Fruit fly (Drosophila melanogaster) whole organism, embryonic: ENCODE data around the gene CG6927.

Experiments
- Bdp1 ChIP-seq: fragments of 200-800 bp; sonication (Bioruptor generic); optimal IDR thresholded peaks from 3 replicates; lab custom pipeline; 2016; ENCODE audit warnings: missing biosample characterization, missing genetic modification characterization
- Bteb2 ChIP-seq: fragments of 200-800 bp; sonication (Bioruptor generic); optimal IDR thresholded peaks from 2 replicates; lab custom pipeline; 2016; ENCODE audit warnings: missing biosample characterization, missing genetic modification characterization
- CG10209 ChIP-seq: fragments of 200-800 bp; sonication (Bioruptor generic); optimal IDR thresholded peaks from 3 replicates; lab custom pipeline; 2017; ENCODE audit warnings: missing biosample characterization, mild to moderate bottlenecking, missing genetic modification characterization, missing genetic modification reagents
- CG10431 ChIP-seq: fragments of 200-800 bp; sonication (Bioruptor generic); optimal IDR thresholded peaks from 3 replicates; lab custom pipeline; 2018; ENCODE audit warnings: missing biosample characterization, mild to moderate bottlenecking, missing genetic modification characterization
- CG10462 ChIP-seq: fragments of 200-800 bp; sonication (Bioruptor generic); optimal IDR thresholded peaks from 2 replicates; lab custom pipeline; 2016; ENCODE audit warnings: missing biosample characterization, missing genetic modification characterization
- CG11723 ChIP-seq: fragments of 200-800 bp; sonication (Bioruptor generic); optimal IDR thresholded peaks from 2 replicates; lab custom pipeline; 2017; ENCODE audit warnings: missing biosample characterization, mild to moderate bottlenecking, missing genetic modification characterization
- CG1233 ChIP-seq: fragments of 200-800 bp; sonication (Bioruptor generic); optimal IDR thresholded peaks from 4 replicates; lab custom pipeline; 2018; ENCODE audit warnings: missing biosample characterization, mild to moderate bottlenecking, missing genetic modification characterization
- CG12391 ChIP-seq: fragments of 200-800 bp; sonication (Bioruptor generic); optimal IDR thresholded peaks from 3 replicates; lab custom pipeline; 2018; ENCODE audit warnings: missing biosample characterization, mild to moderate bottlenecking, missing genetic modification characterization, moderate library complexity
- CG14667 ChIP-seq: fragments of 200-800 bp; sonication (Bioruptor generic); IDR thresholded peaks from 2 replicates; pipeline ENCODE4 v1.3.6; 2022; ENCODE audit warnings: missing biosample characterization, missing genetic modification characterization
- CG15011 ChIP-seq: fragments of 200-800 bp; sonication (Bioruptor generic); optimal IDR thresholded peaks from 3 replicates; lab custom pipeline; 2018; ENCODE audit warnings: missing biosample characterization, mild to moderate bottlenecking, missing genetic modification characterization
- CG15269 ChIP-seq: fragments of 200-800 bp; sonication (Bioruptor generic); optimal IDR thresholded peaks from 2 replicates; lab custom pipeline; 2018; ENCODE audit warnings: missing biosample characterization, mild to moderate bottlenecking, missing genetic modification characterization, moderate library complexity
- CG17361 ChIP-seq: fragments of 200-800 bp; sonication (Bioruptor generic); IDR thresholded peaks from 3 replicates; pipeline ENCODE4 v1.3.6; 2022; ENCODE audit warnings: missing biosample characterization, missing genetic modification characterization
- CG32767 ChIP-seq: fragments of 200-800 bp; sonication (Bioruptor generic); IDR thresholded peaks from 2 replicates; pipeline ENCODE4 v1.3.6; 2022; ENCODE audit warnings: missing biosample characterization, missing genetic modification characterization
- CG34224 ChIP-seq: fragments of 200-800 bp; sonication (Bioruptor generic); IDR thresholded peaks from 3 replicates; pipeline ENCODE4 v1.3.6; 2022; ENCODE audit warnings: missing biosample characterization, missing genetic modification characterization; ENCODE audit not compliant: partially characterized antibody
- CG6654 ChIP-seq: fragments of 200-800 bp; sonication (Bioruptor generic); optimal IDR thresholded peaks from 2 replicates; lab custom pipeline; 2017; ENCODE audit warnings: missing biosample characterization, mild to moderate bottlenecking, missing genetic modification characterization
- CG7372 ChIP-seq: fragments of 200-800 bp; sonication (Bioruptor generic); IDR thresholded peaks from 2 replicates; pipeline ENCODE4 v1.3.6; 2022; ENCODE audit warnings: missing biosample characterization, missing genetic modification characterization
- CG9437 ChIP-seq: fragments of 200-800 bp; sonication (Bioruptor generic); optimal IDR thresholded peaks from 2 replicates; lab custom pipeline; 2018; ENCODE audit warnings: missing biosample characterization, mild to moderate bottlenecking, missing genetic modification characterization
- CG9817 ChIP-seq: fragments of 200-800 bp; sonication (Bioruptor generic); optimal IDR thresholded peaks from 2 replicates; lab custom pipeline; 2018; ENCODE audit warnings: missing biosample characterization, mild to moderate bottlenecking, missing genetic modification characterization, moderate library complexity
- Dad ChIP-seq: fragments of 200-800 bp; sonication (Bioruptor generic); optimal IDR thresholded peaks from 3 replicates; lab custom pipeline; 2016; ENCODE audit warnings: missing biosample characterization, missing genetic modification characterization
- Hr51 ChIP-seq, 2 experiments: fragments of 200-800 bp; sonication (Bioruptor generic); optimal IDR thresholded peaks; 2 replicates in 1 of 2; 3 replicates in 1 of 2; lab custom pipeline; 2016 to 2018; ENCODE audit warnings: missing biosample characterization in 2 of 2, missing genetic modification characterization in 2 of 2, mild to moderate bottlenecking in 1 of 2, moderate library complexity in 1 of 2
- Lhr ChIP-seq: fragments of 200-800 bp; sonication (Bioruptor generic); optimal IDR thresholded peaks from 3 replicates; lab custom pipeline; 2017; ENCODE audit warnings: mild to moderate bottlenecking, missing biosample characterization, missing genetic modification reagents, missing genetic modification characterization
- MESR4 ChIP-seq: fragments of 200-800 bp; sonication (Bioruptor generic); optimal IDR thresholded peaks from 2 replicates; lab custom pipeline; 2018; ENCODE audit warnings: missing biosample characterization, mild to moderate bottlenecking, missing genetic modification characterization, moderate library complexity
- NFAT ChIP-seq: fragments of 200-800 bp; sonication (Bioruptor generic); IDR thresholded peaks from 2 replicates; pipeline ENCODE4 v1.3.6; 2022; ENCODE audit warnings: missing biosample characterization, missing genetic modification characterization
- Rx ChIP-seq: fragments of 200-800 bp; sonication (Bioruptor generic); IDR thresholded peaks from 2 replicates; pipeline ENCODE4 v1.3.6; 2022; ENCODE audit warnings: missing biosample characterization, missing genetic modification characterization
- Scr ChIP-seq: fragments of 200-800 bp; sonication (Bioruptor generic); IDR thresholded peaks from 2 replicates; pipeline ENCODE4 v1.3.6; 2022; ENCODE audit warnings: missing biosample characterization, missing genetic modification characterization; ENCODE audit not compliant: partially characterized antibody
- Sox100B ChIP-seq: fragments of 200-800 bp; sonication (Bioruptor generic); optimal IDR thresholded peaks from 3 replicates; lab custom pipeline; 2018; ENCODE audit warnings: missing biosample characterization, mild to moderate bottlenecking, missing genetic modification characterization
- TFAM ChIP-seq: fragments of 200-800 bp; sonication (Bioruptor generic); optimal IDR thresholded peaks from 2 replicates; lab custom pipeline; 2017; ENCODE audit warnings: missing biosample characterization, missing genetic modification characterization, inconsistent platforms
- ato ChIP-seq: fragments of 200-800 bp; sonication (Bioruptor generic); IDR thresholded peaks from 2 replicates; pipeline ENCODE4 v1.3.6; 2022; ENCODE audit warnings: missing biosample characterization, missing genetic modification characterization; ENCODE audit not compliant: partially characterized antibody
- cato ChIP-seq: fragments of 200-800 bp; sonication (Bioruptor generic); optimal IDR thresholded peaks from 2 replicates; lab custom pipeline; 2016; ENCODE audit warnings: missing biosample characterization, missing genetic modification characterization, borderline replicate concordance
- caup ChIP-seq: fragments of 200-800 bp; sonication (Bioruptor generic); optimal IDR thresholded peaks from 3 replicates; lab custom pipeline; 2017; ENCODE audit warnings: missing biosample characterization, mild to moderate bottlenecking, missing genetic modification characterization, moderate library complexity; ENCODE audit not compliant: severe bottlenecking
- da ChIP-seq: fragments of 200-800 bp; sonication (Bioruptor generic); optimal IDR thresholded peaks from 2 replicates; lab custom pipeline; 2016; ENCODE audit warnings: missing biosample characterization, missing genetic modification characterization
- fd3F ChIP-seq: fragments of 200-800 bp; sonication (Bioruptor generic); optimal IDR thresholded peaks from 2 replicates; lab custom pipeline; 2018; ENCODE audit warnings: missing biosample characterization, mild to moderate bottlenecking, missing genetic modification characterization, moderate library complexity
- grn ChIP-seq: fragments of 200-800 bp; sonication (Bioruptor generic); optimal IDR thresholded peaks from 3 replicates; lab custom pipeline; 2017; ENCODE audit warnings: missing biosample characterization, missing genetic modification characterization
- gsb ChIP-seq: fragments of 200-800 bp; sonication (Bioruptor generic); IDR thresholded peaks from 2 replicates; pipeline ENCODE4 v1.3.6; 2022; ENCODE audit warnings: missing biosample characterization, missing genetic modification characterization
- gt ChIP-seq: fragments of 200-800 bp; sonication (Bioruptor generic); IDR thresholded peaks from 2 replicates; pipeline ENCODE4 v1.3.6; 2022; ENCODE audit warnings: missing biosample characterization, missing genetic modification characterization
- h ChIP-seq: fragments of >200 bp; optimal IDR thresholded peaks from 2 replicates; lab custom pipeline; 2017
- luna ChIP-seq: fragments of 200-800 bp; sonication (Bioruptor generic); optimal IDR thresholded peaks from 2 replicates; lab custom pipeline; 2016; ENCODE audit warnings: missing biosample characterization, missing genetic modification characterization
- nau ChIP-seq: fragments of 200-800 bp; sonication (Bioruptor generic); optimal IDR thresholded peaks from 3 replicates; lab custom pipeline; 2017; ENCODE audit warnings: missing biosample characterization, mild to moderate bottlenecking, missing genetic modification characterization, missing genetic modification reagents
- nerfin-2 ChIP-seq: fragments of 200-800 bp; sonication (Bioruptor generic); IDR thresholded peaks from 2 replicates; pipeline ENCODE4 v1.3.6; 2022; ENCODE audit warnings: missing biosample characterization, missing genetic modification characterization; ENCODE audit not compliant: partially characterized antibody
- oc ChIP-seq: fragments of 200-800 bp; sonication (Bioruptor generic); optimal IDR thresholded peaks from 2 replicates; lab custom pipeline; 2018; ENCODE audit warnings: missing biosample characterization, mild to moderate bottlenecking, missing genetic modification characterization, moderate library complexity
- org-1 ChIP-seq: fragments of 200-800 bp; sonication (Bioruptor generic); optimal IDR thresholded peaks from 2 replicates; lab custom pipeline; 2017; ENCODE audit warnings: missing biosample characterization, missing genetic modification characterization
- repo ChIP-seq: fragments of 200-800 bp; sonication (Bioruptor generic); optimal IDR thresholded peaks from 2 replicates; lab custom pipeline; 2016; ENCODE audit warnings: missing biosample characterization, missing genetic modification characterization
- sc ChIP-seq, 3 experiments: fragments of >200 bp in 2 of 3; fragments of 200-800 bp in 1 of 3; sonication (Bioruptor generic) in 1 of 3; optimal IDR thresholded peaks; 2 replicates in 2 of 3; 3 replicates in 1 of 3; lab custom pipeline; 2017; ENCODE audit warnings: mild to moderate bottlenecking in 1 of 3, missing biosample characterization in 1 of 3, missing genetic modification characterization in 1 of 3, missing genetic modification reagents in 1 of 3
- schlank ChIP-seq: fragments of 200-800 bp; sonication (Bioruptor generic); optimal IDR thresholded peaks from 2 replicates; lab custom pipeline; 2018; ENCODE audit warnings: missing biosample characterization, mild to moderate bottlenecking, missing genetic modification characterization
- scrt ChIP-seq: fragments of 200-800 bp; sonication (Bioruptor generic); optimal IDR thresholded peaks from 2 replicates; lab custom pipeline; 2018; ENCODE audit warnings: missing biosample characterization, mild to moderate bottlenecking, missing genetic modification characterization, moderate library complexity
- sisA ChIP-seq: fragments of 200-800 bp; sonication (Bioruptor generic); IDR thresholded peaks from 2 replicates; pipeline ENCODE4 v1.3.6; 2022; ENCODE audit warnings: missing biosample characterization, missing genetic modification characterization
- sr ChIP-seq: fragments of 200-800 bp; sonication (Bioruptor generic); IDR thresholded peaks from 3 replicates; pipeline ENCODE4 v1.3.6; 2022; ENCODE audit warnings: missing biosample characterization, missing genetic modification characterization
- stc ChIP-seq: fragments of 200-800 bp; sonication (Bioruptor generic); IDR thresholded peaks from 2 replicates; pipeline ENCODE4 v1.3.6; 2022; ENCODE audit warnings: missing biosample characterization, missing genetic modification characterization
- zf30C ChIP-seq: fragments of 200-800 bp; sonication (Bioruptor generic); optimal IDR thresholded peaks from 3 replicates; lab custom pipeline; 2018; ENCODE audit warnings: missing biosample characterization, mild to moderate bottlenecking, missing genetic modification characterization
- zfh2 ChIP-seq: fragments of 200-800 bp; sonication (Bioruptor generic); optimal IDR thresholded peaks from 2 replicates; lab custom pipeline; 2016; ENCODE audit warnings: missing biosample characterization, missing genetic modification characterization

CG6927 gene

dm6 chrX:4906573-4906972, at the start of gene CG6927 (continued):
- TF ChIP-seq CG12391 (peak; percentile 77), luna (GFP tag; lab: Kevin White, UChicago) (no peak), CG11723 (GFP tag; lab: Kevin White, UChicago) (no peak), Bdp1 (GFP tag; lab: Kevin White, UChicago) (no peak), CG32767 (peak; percentile 82), gsb (GFP tag; lab: Robert Waterston, UW) (peak; percentile 44), CG34224 (no peak), CG10431 (GFP tag; lab: Kevin White, UChicago) (no peak), Sox100B (GFP tag; lab: Kevin White, UChicago) (peak; percentile 51), schlank (tag; lab: Kevin White, UChicago) (no peak), CG17361 (GFP tag; lab: Robert Waterston, UW) (peak; percentile 73), zf30C (GFP tag; lab: Kevin White, UChicago) (peak; percentile 82), ato (GFP tag; lab: Robert Waterston, UW) (no peak), scrt (GFP tag; lab: Kevin White, UChicago) (no peak), CG7372 (GFP tag; lab: Robert Waterston, UW) (peak; percentile 85), grn (no peak), MESR4 (GFP tag; lab: Kevin White, UChicago) (no peak), CG9817 (tag; lab: Kevin White, UChicago) (peak; percentile 29), stc (peak; percentile 92), repo (GFP tag; lab: Kevin White, UChicago) (no peak), CG1233 (GFP tag; lab: Kevin White, UChicago) (peak; percentile 51), CG10462 (GFP tag; lab: Kevin White, UChicago) (peak; percentile 13), fd3F (GFP tag; lab: Kevin White, UChicago) (peak; percentile 55), Dad (GFP tag; lab: Kevin White, UChicago) (peak; percentile 60), CG15269 (tag; lab: Kevin White, UChicago) (peak; percentile 72), nerfin-2 (GFP tag; lab: Robert Waterston, UW) (no peak), nau (GFP tag; lab: Kevin White, UChicago) (no peak), NFAT (GFP tag; lab: Robert Waterston, UW) (peak; percentile 82), CG9437 (GFP tag; lab: Kevin White, UChicago) (peak; percentile 39), Rx (GFP tag; lab: Robert Waterston, UW) (peak; percentile 81), Hr51 (GFP tag; optimal IDR thresholded peaks at IDR 0.05; lab: Kevin White, UChicago) (peak in 1 of 2 experiments; percentile 61), zfh2 (GFP tag; lab: Kevin White, UChicago) (no peak), CG15011 (GFP tag; lab: Kevin White, UChicago) (peak; percentile 3), sisA (peak; percentile 83), Bteb2 (GFP tag; lab: Kevin White, UChicago) (no peak), caup (GFP tag; lab: Kevin White, UChicago) (peak; percentile 46), org-1 (GFP tag; lab: Kevin White, UChicago) (peak; percentile 48), sr (GFP tag; lab: Robert Waterston, UW) (no peak), CG10209 (GFP tag; lab: Kevin White, UChicago) (peak; percentile 69), da (GFP tag; lab: Kevin White, UChicago) (no peak), h (no peak), Scr (no peak), TFAM (GFP tag; lab: Kevin White, UChicago) (no peak), cato (no peak), sc (optimal IDR thresholded peaks at IDR 0.05; lab: Kevin White, UChicago) (no peak), sc (GFP tag; optimal IDR thresholded peaks at IDR 0.05; lab: Kevin White, UChicago) (no peak), CG14667 (GFP tag; lab: Robert Waterston, UW) (peak; percentile 90), CG6654 (GFP tag; lab: Kevin White, UChicago) (no peak), oc (tag; lab: Kevin White, UChicago) (peak; percentile 4), gt (GFP tag; lab: Robert Waterston, UW) (no peak), Lhr (GFP tag; lab: Kevin White, UChicago) (peak; percentile 18)
